Worm (Caenorhabditis elegans) whole organism, L4 larva: ENCODE measurements around the gene cht-5.

Source experiments
- aly-2 ChIP-seq: sonication (generic microtip); optimal IDR thresholded peaks from 2 replicates; lab custom pipeline; 2018; ENCODE audit warnings: missing biosample characterization, missing genetic modification characterization
- ama-1 ChIP-seq: fragments of 150-350 bp; optimal IDR thresholded peaks from 2 replicates; lab custom pipeline; 2014; ENCODE audit warnings: inconsistent platforms, mixed read lengths
- ces-1 ChIP-seq: fragments of 150-350 bp; sonication (generic microtip); optimal IDR thresholded peaks from 4 replicates; lab custom pipeline; 2014; ENCODE audit warnings: missing biosample characterization, missing genetic modification reagents, missing genetic modification characterization
- dmd-6 ChIP-seq: fragments of 200-800 bp; sonication (Bioruptor generic); IDR thresholded peaks from 2 replicates; pipeline ENCODE4 v1.3.6; 2022; ENCODE audit warnings: missing genetic modification reagents, missing genetic modification characterization, missing compliant biosample characterization
- ztf-7 ChIP-seq: fragments of 150-350 bp; optimal IDR thresholded peaks from 2 replicates; lab custom pipeline; 2014; ENCODE audit warnings: missing biosample characterization, missing genetic modification characterization

- TF ChIP-seq ces-1 (GFP tag; lab: Kevin White, UChicago) (no peak), ama-1 (lab: Kevin White, UChicago) (no peak), dmd-6 (GFP tag; lab: Robert Waterston, UW) (no peak), aly-2 (tag; lab: Kevin White, UChicago) (no peak), ztf-7 (tag; lab: Kevin White, UChicago) (no peak)
Measured at ce11 chrV:10120898-10121297, 6.5 kb downstream of the cht-5 start, which contains the start of gene srxa-18.
